Fruit fly (Drosophila melanogaster) whole organism, embryonic: ENCODE measurements around the gene lute.

Experiments used
- B-H1 ChIP-seq: fragments of 200-800 bp; sonication (Bioruptor generic); IDR thresholded peaks from 3 replicates; pipeline ENCODE4 v1.3.6; 2022; ENCODE audit warnings: missing biosample characterization, missing genetic modification characterization
- Bgb ChIP-seq: fragments of 200-800 bp; sonication (Bioruptor generic); IDR thresholded peaks from 2 replicates; pipeline ENCODE4 v1.3.6; 2022; ENCODE audit warnings: missing biosample characterization, missing genetic modification characterization; ENCODE audit not compliant: partially characterized antibody
- BtbVII ChIP-seq: fragments of 200-800 bp; sonication (Bioruptor generic); optimal IDR thresholded peaks from 3 replicates; lab custom pipeline; 2017; ENCODE audit warnings: missing biosample characterization, mild to moderate bottlenecking, missing genetic modification characterization
- CG10543 ChIP-seq: fragments of 200-800 bp; sonication (Bioruptor generic); optimal IDR thresholded peaks from 3 replicates; lab custom pipeline; 2017; ENCODE audit warnings: missing biosample characterization, mild to moderate bottlenecking, missing genetic modification characterization, moderate library complexity
- CG11398 ChIP-seq: fragments of 200-800 bp; sonication (Bioruptor generic); optimal IDR thresholded peaks from 2 replicates; lab custom pipeline; 2016; ENCODE audit warnings: missing biosample characterization, missing genetic modification characterization
- CG12104 ChIP-seq: fragments of 200-800 bp; sonication (Bioruptor generic); optimal IDR thresholded peaks from 3 replicates; lab custom pipeline; 2016; ENCODE audit warnings: missing biosample characterization, missing genetic modification characterization
- CG13424 ChIP-seq: fragments of 200-800 bp; sonication (Bioruptor generic); optimal IDR thresholded peaks from 2 replicates; lab custom pipeline; 2019; ENCODE audit warnings: missing biosample characterization, mild to moderate bottlenecking, missing genetic modification characterization, moderate library complexity
- CG1529 ChIP-seq: fragments of 200-800 bp; sonication (Bioruptor generic); optimal IDR thresholded peaks from 3 replicates; lab custom pipeline; 2018; ENCODE audit warnings: missing biosample characterization, missing genetic modification characterization
- CG15696 ChIP-seq: fragments of 200-800 bp; sonication (Bioruptor generic); optimal IDR thresholded peaks from 2 replicates; lab custom pipeline; 2019; ENCODE audit warnings: missing biosample characterization, mild to moderate bottlenecking, missing genetic modification characterization, moderate library complexity
- CG1647 ChIP-seq: fragments of 200-800 bp; sonication (Bioruptor generic); optimal IDR thresholded peaks from 3 replicates; lab custom pipeline; 2016; ENCODE audit warnings: missing biosample characterization, missing genetic modification characterization
- CG16813 ChIP-seq: fragments of 200-800 bp; sonication (Bioruptor generic); IDR thresholded peaks from 3 replicates; pipeline ENCODE4 v1.3.6; 2022; ENCODE audit warnings: missing biosample characterization, missing genetic modification characterization; ENCODE audit not compliant: partially characterized antibody
- CG17829 ChIP-seq: fragments of 200-800 bp; optimal IDR thresholded peaks from 2 replicates; lab custom pipeline; 2019; ENCODE audit warnings: missing biosample characterization, mild to moderate bottlenecking, missing genetic modification characterization, moderate library complexity
- CG17912 ChIP-seq: fragments of 200-800 bp; sonication (Bioruptor generic); optimal IDR thresholded peaks from 2 replicates; lab custom pipeline; 2018; ENCODE audit warnings: missing biosample characterization, mild to moderate bottlenecking, missing genetic modification characterization
- CG18476 ChIP-seq: fragments of 200-800 bp; sonication (Bioruptor generic); optimal IDR thresholded peaks from 2 replicates; lab custom pipeline; 2016; ENCODE audit warnings: missing biosample characterization, mild to moderate bottlenecking, missing genetic modification characterization
- CG2120 ChIP-seq: fragments of 200-800 bp; sonication (Bioruptor generic); optimal IDR thresholded peaks from 3 replicates; lab custom pipeline; 2016; ENCODE audit warnings: missing biosample characterization, missing genetic modification characterization
- CG2129 ChIP-seq: fragments of 200-800 bp; sonication (Bioruptor generic); IDR thresholded peaks from 2 replicates; pipeline ENCODE4 v1.3.6; 2022; ENCODE audit warnings: missing biosample characterization, missing genetic modification characterization; ENCODE audit not compliant: partially characterized antibody
- CG2678 ChIP-seq: fragments of 200-800 bp; sonication (Bioruptor generic); optimal IDR thresholded peaks from 3 replicates; lab custom pipeline; 2019; ENCODE audit warnings: missing biosample characterization, mild to moderate bottlenecking, missing genetic modification characterization, moderate library complexity
- CG2712 ChIP-seq: fragments of 200-800 bp; optimal IDR thresholded peaks from 3 replicates; lab custom pipeline; 2019; ENCODE audit warnings: missing biosample characterization, mild to moderate bottlenecking, missing genetic modification characterization, moderate library complexity
- CG2875 ChIP-seq: fragments of 200-800 bp; sonication (Bioruptor generic); optimal IDR thresholded peaks from 2 replicates; lab custom pipeline; 2017; ENCODE audit warnings: missing biosample characterization, mild to moderate bottlenecking, missing genetic modification characterization, missing genetic modification reagents
- CG30020 ChIP-seq: fragments of 200-800 bp; optimal IDR thresholded peaks from 2 replicates; lab custom pipeline; 2019; ENCODE audit warnings: missing biosample characterization, mild to moderate bottlenecking, missing genetic modification characterization, moderate library complexity
- CG30431 ChIP-seq: fragments of 200-800 bp; sonication (Bioruptor generic); optimal IDR thresholded peaks from 2 replicates; lab custom pipeline; 2017; ENCODE audit warnings: missing biosample characterization, missing genetic modification characterization
- CG4730 ChIP-seq: fragments of 200-800 bp; sonication (Bioruptor generic); IDR thresholded peaks from 2 replicates; pipeline ENCODE4 v1.3.6; 2022; ENCODE audit warnings: missing biosample characterization, missing genetic modification characterization
- CG6175 ChIP-seq: fragments of 200-800 bp; sonication (Bioruptor generic); IDR thresholded peaks from 3 replicates; pipeline ENCODE4 v1.3.6; 2022; ENCODE audit warnings: missing biosample characterization, missing genetic modification characterization
- CG7556 ChIP-seq: fragments of 200-800 bp; sonication (Bioruptor generic); optimal IDR thresholded peaks from 2 replicates; lab custom pipeline; 2017; ENCODE audit warnings: missing biosample characterization, mild to moderate bottlenecking, missing genetic modification characterization
- CG8089 ChIP-seq: fragments of 200-800 bp; sonication (Bioruptor generic); optimal IDR thresholded peaks from 3 replicates; lab custom pipeline; 2016; ENCODE audit warnings: missing biosample characterization, missing genetic modification characterization
- D ChIP-seq, 2 experiments: fragments of 200-800 bp in 1 of 2; fragments of >200 bp in 1 of 2; sonication (Bioruptor generic) in 1 of 2; optimal IDR thresholded peaks; 2 replicates in 1 of 2; 3 replicates in 1 of 2; lab custom pipeline; 2017; ENCODE audit warnings: mild to moderate bottlenecking in 1 of 2, missing biosample characterization in 1 of 2, missing genetic modification characterization in 1 of 2, missing genetic modification reagents in 1 of 2
- D19A ChIP-seq: fragments of 200-800 bp; optimal IDR thresholded peaks from 3 replicates; lab custom pipeline; 2019; ENCODE audit warnings: missing biosample characterization, mild to moderate bottlenecking, missing genetic modification characterization, moderate library complexity
- Dref ChIP-seq: fragments of 200-800 bp; sonication (Bioruptor generic); IDR thresholded peaks from 2 replicates; pipeline ENCODE4 v1.3.6; 2022; ENCODE audit warnings: missing biosample characterization, missing genetic modification characterization
- Hmr ChIP-seq: fragments of 200-800 bp; sonication (Bioruptor generic); optimal IDR thresholded peaks from 3 replicates; lab custom pipeline; 2017; ENCODE audit warnings: mild to moderate bottlenecking, missing biosample characterization, missing genetic modification reagents, missing genetic modification characterization
- Lpt ChIP-seq: fragments of >200 bp; optimal IDR thresholded peaks from 2 replicates; lab custom pipeline; 2018; ENCODE audit warnings: missing biosample characterization, missing genetic modification characterization
- Max ChIP-seq: fragments of 200-800 bp; sonication (Bioruptor generic); optimal IDR thresholded peaks from 2 replicates; lab custom pipeline; 2016; ENCODE audit warnings: missing biosample characterization, mild to moderate bottlenecking, missing genetic modification characterization
- Med ChIP-seq: fragments of 200-800 bp; sonication (Bioruptor generic); peaks from one replicate; lab custom pipeline; 2016; ENCODE audit warnings: missing biosample characterization, missing genetic modification characterization, mild to moderate bottlenecking, inconsistent platforms, moderate library complexity
- Meics ChIP-seq: fragments of 200-800 bp; sonication (Bioruptor generic); optimal IDR thresholded peaks from 2 replicates; lab custom pipeline; 2017; ENCODE audit warnings: missing biosample characterization, mild to moderate bottlenecking, missing genetic modification characterization
- Nf-YA ChIP-seq: fragments of 200-800 bp; sonication (Bioruptor generic); IDR thresholded peaks from 2 replicates; pipeline ENCODE4 v1.3.6; 2022; ENCODE audit warnings: missing biosample characterization, missing genetic modification characterization
- Sox102F ChIP-seq: fragments of 200-800 bp; sonication (Bioruptor generic); optimal IDR thresholded peaks from 2 replicates; lab custom pipeline; 2018; ENCODE audit warnings: missing biosample characterization, mild to moderate bottlenecking, missing genetic modification characterization, moderate library complexity
- Xbp1 ChIP-seq: fragments of 200-800 bp; sonication (Bioruptor generic); optimal IDR thresholded peaks from 3 replicates; lab custom pipeline; 2016; ENCODE audit warnings: missing biosample characterization, mild to moderate bottlenecking, missing genetic modification characterization
- YL-1 ChIP-seq: fragments of 200-800 bp; sonication (Bioruptor generic); optimal IDR thresholded peaks from 3 replicates; lab custom pipeline; 2017; ENCODE audit warnings: missing biosample characterization, mild to moderate bottlenecking, missing genetic modification characterization
- al ChIP-seq: fragments of 200-800 bp; sonication (Bioruptor generic); IDR thresholded peaks from 2 replicates; pipeline ENCODE4 v1.3.6; 2022; ENCODE audit warnings: missing biosample characterization, missing genetic modification characterization
- aop ChIP-seq: fragments of 200-800 bp; sonication (Bioruptor generic); IDR thresholded peaks from 2 replicates; pipeline ENCODE4 v1.3.6; 2022; ENCODE audit warnings: missing biosample characterization, missing genetic modification characterization
- ash1 ChIP-seq: fragments of 200-800 bp; sonication (Bioruptor generic); optimal IDR thresholded peaks from 2 replicates; lab custom pipeline; 2018; ENCODE audit warnings: missing biosample characterization, mild to moderate bottlenecking, missing genetic modification characterization
- corto ChIP-seq: fragments of 200-800 bp; sonication (Bioruptor generic); optimal IDR thresholded peaks from 2 replicates; lab custom pipeline; 2016; ENCODE audit warnings: missing biosample characterization, mild to moderate bottlenecking, missing genetic modification characterization, moderate library complexity
- dimm ChIP-seq: fragments of 200-800 bp; sonication (Bioruptor generic); IDR thresholded peaks from 2 replicates; pipeline ENCODE4 v1.3.6; 2022; ENCODE audit warnings: missing biosample characterization, missing genetic modification characterization
- dmrt99B ChIP-seq: fragments of 200-800 bp; sonication (Bioruptor generic); optimal IDR thresholded peaks from 2 replicates; lab custom pipeline; 2018; ENCODE audit warnings: missing biosample characterization, mild to moderate bottlenecking, missing genetic modification characterization, moderate library complexity
- dpn ChIP-seq, 2 experiments: fragments of 200-800 bp; sonication (Bioruptor generic); optimal IDR thresholded peaks; 3 replicates each; lab custom pipeline; 2016; ENCODE audit warnings: missing biosample characterization in 2 of 2, missing genetic modification characterization in 2 of 2
- ems ChIP-seq: fragments of 200-800 bp; sonication (Bioruptor generic); optimal IDR thresholded peaks from 3 replicates; lab custom pipeline; 2016; ENCODE audit warnings: missing biosample characterization, missing genetic modification characterization
- gsb-n ChIP-seq: fragments of 200-800 bp; sonication (Bioruptor generic); optimal IDR thresholded peaks from 3 replicates; lab custom pipeline; 2018; ENCODE audit warnings: missing biosample characterization, mild to moderate bottlenecking, missing genetic modification characterization
- lbe ChIP-seq: fragments of 200-800 bp; sonication (Bioruptor generic); optimal IDR thresholded peaks from 2 replicates; lab custom pipeline; 2016; ENCODE audit warnings: missing biosample characterization, mild to moderate bottlenecking, missing genetic modification characterization
- sens ChIP-seq: fragments of 200-800 bp; sonication (Bioruptor generic); peaks from one replicate; lab custom pipeline; 2016; ENCODE audit warnings: missing biosample characterization, missing genetic modification characterization

lute gene

dm6 chr3R:17403618-17404017 lies 23.9 kb downstream of the lute start, which contains the start of gene CG34280:
TSS of gene CG34280 (minus strand) at chr3R:17403718.
- TF ChIP-seq Dref (GFP tag; lab: Robert Waterston, UW): no peak
- TF ChIP-seq CG6175 (GFP tag; lab: Robert Waterston, UW): no peak
- no peak for TF ChIP-seq CG2712 (tag; lab: Kevin White, UChicago)
- TF ChIP-seq D (optimal IDR thresholded peaks at IDR 0.05; lab: Kevin White, UChicago): no peak
- TF ChIP-seq D (GFP tag; optimal IDR thresholded peaks at IDR 0.05; lab: Kevin White, UChicago): no peak
- no peak for TF ChIP-seq CG11398
- no peak for TF ChIP-seq dpn (GFP tag; optimal IDR thresholded peaks at IDR 0.05; lab: Kevin White, UChicago)
- TF ChIP-seq D19A (tag; lab: Kevin White, UChicago): no peak
- no peak for TF ChIP-seq CG30020 (tag; lab: Kevin White, UChicago)

DNA sequence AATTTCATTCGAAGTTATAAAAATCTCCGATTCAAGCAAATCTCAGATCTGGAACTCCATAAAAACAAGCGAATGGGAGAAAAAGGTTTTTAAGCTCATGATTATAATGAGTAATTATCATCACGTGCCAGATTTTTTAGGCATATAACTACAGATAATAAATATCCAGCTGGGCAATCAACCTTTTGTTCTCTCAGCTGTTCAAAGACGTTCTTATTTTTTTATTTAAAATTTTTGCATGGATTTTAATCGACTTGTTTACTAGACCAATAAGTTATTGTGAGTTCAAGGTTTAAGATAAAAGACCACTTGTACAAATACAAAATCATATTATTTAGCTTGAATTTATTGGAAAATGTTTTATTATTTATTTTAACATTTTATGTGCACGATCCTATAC lies 24.4 kb downstream of the lute start:
- TF ChIP-seq CG30431 (GFP tag; lab: Kevin White, UChicago) (no peak), CG2678 (tag; lab: Kevin White, UChicago) (peak; percentile 6), gsb-n (no peak), Hmr (peak; percentile 66), Med (GFP tag; lab: Kevin White, UChicago) (peak; percentile 33), dmrt99B (no peak), CG2875 (GFP tag; lab: Kevin White, UChicago) (no peak), CG2120 (GFP tag; lab: Kevin White, UChicago) (peak; percentile 32), sens (GFP tag; lab: Kevin White, UChicago) (peak; percentile 15), lbe (peak; percentile 75)

dm6 chr3R:17405009-17405408 lies 25.3 kb downstream of the lute start, which contains the start of gene CG42823:
TSS of gene CG42823 (minus strand) at chr3R:17405109.
- TF ChIP-seq Meics (GFP tag; lab: Kevin White, UChicago) (no peak), CG8089 (no peak), CG12104 (GFP tag; lab: Kevin White, UChicago) (no peak), dimm (GFP tag; lab: Robert Waterston, UW) (no peak), CG18476 (GFP tag; lab: Kevin White, UChicago) (no peak), corto (GFP tag; lab: Kevin White, UChicago) (no peak), CG17829 (tag; lab: Kevin White, UChicago) (no peak), Max (GFP tag; lab: Kevin White, UChicago) (no peak), Bgb (GFP tag; lab: Robert Waterston, UW) (no peak), CG1647 (no peak), CG15696 (tag; lab: Kevin White, UChicago) (no peak), Xbp1 (GFP tag; lab: Kevin White, UChicago) (no peak), CG2129 (GFP tag; lab: Robert Waterston, UW) (no peak), CG4730 (GFP tag; lab: Robert Waterston, UW) (no peak), CG13424 (no peak), al (GFP tag; lab: Robert Waterston, UW) (no peak), ash1 (GFP tag; lab: Kevin White, UChicago) (no peak), Lpt (GFP tag; lab: Kevin White, UChicago) (no peak)
- TF ChIP-seq, all 482 proteins: peak for 0

dm6 chr3R:17406411-17406810 lies 26.7 kb downstream of the lute start, which contains the start of the genes CG42824 and CG42798:
TSS of gene CG42824 (minus strand) at chr3R:17406511.
TSS of gene CG42798 (plus strand) at chr3R:17406678.
- TF ChIP-seq CG1529: no peak
- TF ChIP-seq Dref (GFP tag; lab: Robert Waterston, UW): no peak
- TF ChIP-seq ems: no peak
- TF ChIP-seq CG17912 (GFP tag; lab: Kevin White, UChicago): no peak
- TF ChIP-seq Nf-YA: no peak
- TF ChIP-seq sens (GFP tag; lab: Kevin White, UChicago): no peak
- TF ChIP-seq CG10543 (GFP tag; lab: Kevin White, UChicago): no peak
- no peak for TF ChIP-seq CG7556 (GFP tag; lab: Kevin White, UChicago)
- TF ChIP-seq YL-1 (GFP tag; lab: Kevin White, UChicago): no peak
- TF ChIP-seq Sox102F (GFP tag; lab: Kevin White, UChicago): no peak
- TF ChIP-seq CG16813 (GFP tag; lab: Robert Waterston, UW): no peak
- TF ChIP-seq B-H1 (GFP tag; lab: Robert Waterston, UW): no peak
- TF ChIP-seq aop (GFP tag; lab: Robert Waterston, UW): no peak
- TF ChIP-seq BtbVII (GFP tag; lab: Kevin White, UChicago): no peak
